Fruit fly (Drosophila melanogaster) whole organism, larva: ENCODE results near the gene CG12398.

Experiments used
- noc ChIP-seq: fragments of 200-800 bp; sonication (Bioruptor generic); optimal IDR thresholded peaks from 3 replicates; lab custom pipeline; 2019; ENCODE audit warnings: missing biosample characterization, mild to moderate bottlenecking, missing genetic modification characterization, moderate library complexity

The CG12398 gene

dm6 chrX:14913706-14914303, at the start of gene CG12398:
CG12398 (minus strand) TSS chrX:14913812.
- no peak for TF ChIP-seq noc (tag; lab: Kevin White, UChicago)

dm6 chrX:14960856-14961255, 47.2 kb upstream of the CG12398 start:
- no peak for TF ChIP-seq noc (tag; lab: Kevin White, UChicago)

DNA sequence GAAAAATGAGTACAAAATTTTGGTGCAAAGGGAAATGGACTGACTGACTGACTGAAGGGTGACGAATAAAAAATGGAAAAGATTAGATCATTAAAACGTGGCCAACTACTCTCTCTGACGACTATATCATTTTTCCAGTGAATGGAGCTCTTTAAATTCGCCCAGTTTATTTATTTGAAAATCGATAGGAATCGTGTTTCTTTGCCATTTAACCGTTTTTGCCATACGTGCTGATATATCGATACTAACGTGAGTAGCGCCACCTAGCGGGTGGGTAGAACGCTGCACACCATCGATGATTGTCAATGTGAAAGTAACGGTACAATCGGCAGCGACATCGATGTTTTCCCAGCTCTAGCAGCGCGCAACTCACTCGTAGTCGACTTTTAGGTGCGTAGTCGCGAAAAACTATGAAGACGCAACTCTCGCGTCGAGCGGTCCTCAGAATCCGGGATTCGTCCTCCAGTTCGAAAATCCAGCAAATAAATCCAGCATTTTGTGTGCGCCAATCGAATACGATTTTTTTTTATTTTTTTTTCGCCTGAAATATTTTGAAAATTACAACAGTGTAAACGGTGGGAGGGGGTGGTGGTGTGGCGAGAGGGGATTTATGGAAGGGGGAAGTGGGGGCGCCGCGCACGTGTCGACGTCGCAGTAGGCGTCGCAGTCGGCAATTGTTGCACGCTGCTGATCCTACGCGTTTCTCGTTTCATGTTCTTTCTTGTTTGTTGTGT, 41.6 kb upstream of the CG12398 start, which contains the start of the genes CG9030 and eag:
TSS of gene CG9030 (minus strand) at position 51 of the 734 bp plus-strand sequence.
TSS of gene eag (plus strand) at position 428 of the 734 bp plus-strand sequence.
- no peak for TF ChIP-seq noc (tag; lab: Kevin White, UChicago)

DNA sequence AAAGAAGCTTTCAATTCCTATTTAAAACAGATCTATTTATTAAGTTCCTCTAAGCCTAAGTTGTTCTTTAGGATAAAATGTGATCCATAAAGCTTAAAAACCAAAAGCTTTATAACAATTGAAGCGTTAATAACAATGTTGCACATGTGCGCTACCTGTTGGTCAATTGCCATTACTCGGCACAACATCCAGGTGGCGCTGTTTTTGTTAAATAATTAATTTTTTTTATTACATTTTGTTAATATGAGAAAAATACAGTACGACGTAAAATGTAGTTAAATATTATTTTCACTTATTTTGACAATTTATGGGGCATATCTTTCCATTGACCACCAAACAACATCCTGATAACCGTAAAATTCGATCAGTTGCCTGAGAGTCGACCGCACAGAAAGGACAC, 40.3 kb upstream of the CG12398 start:
- TF ChIP-seq noc (tag; lab: Kevin White, UChicago): no peak

dm6 chrX:14952845-14953720, 39.5 kb upstream of the CG12398 start, which contains the start of gene pdgy:
pdgy (minus strand) TSS chrX:14953532.
- no peak for TF ChIP-seq noc (tag; lab: Kevin White, UChicago)

DNA sequence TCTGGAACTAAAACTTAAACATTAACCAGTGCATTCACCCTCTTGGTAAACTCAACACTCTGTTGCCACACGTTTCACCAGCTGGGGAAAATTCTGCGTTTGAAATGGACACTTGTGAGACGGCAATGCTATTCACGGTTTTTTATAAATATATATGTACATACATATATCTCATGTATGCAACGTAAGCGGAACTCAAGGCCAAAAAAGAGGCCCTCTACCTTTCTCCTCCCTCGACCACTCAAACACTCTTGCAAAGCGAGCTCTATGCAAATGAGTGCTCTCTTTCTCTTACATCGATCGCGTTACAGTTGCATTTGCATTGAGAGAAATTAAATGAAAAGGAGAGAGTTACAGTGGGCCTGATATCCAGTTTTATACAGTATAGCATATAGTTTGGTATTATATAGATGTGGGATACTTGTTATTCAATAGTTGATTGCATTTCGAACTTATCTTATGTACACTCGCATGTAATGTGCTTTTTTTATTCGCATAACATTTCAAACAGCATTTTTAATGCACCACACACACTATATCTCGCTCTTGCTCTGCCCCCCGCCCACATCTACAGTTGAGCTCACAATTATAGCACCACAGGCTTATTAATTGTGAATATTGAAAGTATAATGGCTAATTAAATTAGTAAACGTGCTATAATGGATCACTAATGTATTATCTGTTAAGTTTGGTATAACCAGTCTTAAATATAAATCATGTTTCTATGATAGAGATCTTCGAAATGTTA, 38.7 kb upstream of the CG12398 start:
- TF ChIP-seq noc (tag; lab: Kevin White, UChicago): no peak

DNA sequence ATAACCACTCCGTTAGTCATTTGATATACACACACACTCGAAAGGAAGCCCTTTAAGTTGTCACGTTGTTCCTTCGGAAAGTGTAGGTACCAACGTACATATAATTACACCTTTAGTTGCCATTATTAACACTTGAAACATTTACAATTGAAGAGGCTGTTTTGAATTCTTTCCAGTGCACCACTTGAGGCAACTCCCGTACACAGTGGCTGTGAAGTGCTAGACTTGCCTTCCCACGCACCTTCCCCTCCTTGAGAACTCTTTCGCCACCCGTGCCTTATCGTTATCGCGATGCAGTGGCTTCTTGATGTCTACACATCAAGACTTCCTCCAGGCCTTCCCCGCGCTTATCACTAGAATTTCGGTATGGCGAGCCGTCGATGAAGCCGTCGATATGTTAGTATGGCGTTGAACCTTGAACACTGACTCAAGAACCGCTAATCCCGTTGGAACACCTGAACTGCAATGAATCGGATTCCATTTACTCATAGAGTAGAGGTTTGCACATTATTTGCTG, 37.8 kb upstream of the CG12398 start:
- no peak for TF ChIP-seq noc (tag; lab: Kevin White, UChicago)

- peak; percentile 74 for TF ChIP-seq noc (tag; lab: Kevin White, UChicago)
Measured at dm6 chrX:14950273-14951272, 37.0 kb upstream of the CG12398 start.

DNA sequence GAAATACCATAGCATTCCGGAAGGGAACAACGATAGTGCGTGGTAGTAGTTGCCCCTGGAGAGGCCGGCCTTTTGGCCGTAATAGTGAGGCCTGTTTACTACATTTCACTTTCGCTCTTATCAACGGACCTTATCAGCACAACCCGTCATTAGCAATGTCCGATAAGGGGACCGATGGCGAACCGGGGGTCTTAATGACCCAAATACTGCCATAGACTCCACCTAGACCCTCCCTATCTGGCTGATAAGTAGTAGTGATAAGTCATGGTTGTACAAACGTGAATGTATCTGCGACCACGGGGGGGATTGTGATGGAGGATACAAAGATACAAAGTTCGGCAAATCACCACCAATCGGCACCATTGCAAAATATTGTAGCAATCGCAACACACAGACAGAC, 35.6 kb upstream of the CG12398 start:
- TF ChIP-seq noc (tag; lab: Kevin White, UChicago): peak; percentile 38

DNA sequence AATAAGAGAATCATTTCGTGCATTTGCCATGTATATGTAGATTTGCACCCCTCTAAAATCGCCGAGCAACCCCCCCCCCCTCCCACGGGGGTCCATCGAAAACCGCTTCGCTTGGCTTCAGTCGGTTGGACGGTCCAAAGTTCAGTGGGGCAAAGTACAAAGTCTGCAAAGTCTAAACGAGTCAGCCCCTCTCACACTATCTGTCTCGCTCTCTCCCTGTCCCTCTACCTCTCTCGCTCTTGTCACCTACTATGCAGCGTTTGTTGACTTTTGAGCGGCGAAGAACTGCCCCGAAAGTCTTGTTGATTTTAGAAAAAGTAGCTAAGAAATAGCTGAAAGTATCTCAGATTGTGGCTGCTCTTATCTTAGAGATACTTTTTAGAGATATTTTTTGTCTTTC, 33.8 kb upstream of the CG12398 start:
- peak; percentile 40 for TF ChIP-seq noc (tag; lab: Kevin White, UChicago)

- TF ChIP-seq noc (tag; lab: Kevin White, UChicago): peak; percentile 59
Measured at dm6 chrX:14946522-14946921, 32.9 kb upstream of the CG12398 start.

dm6 chrX:14936250-14936649, 22.6 kb upstream of the CG12398 start:
- TF ChIP-seq noc (tag; lab: Kevin White, UChicago): peak; percentile 28

DNA sequence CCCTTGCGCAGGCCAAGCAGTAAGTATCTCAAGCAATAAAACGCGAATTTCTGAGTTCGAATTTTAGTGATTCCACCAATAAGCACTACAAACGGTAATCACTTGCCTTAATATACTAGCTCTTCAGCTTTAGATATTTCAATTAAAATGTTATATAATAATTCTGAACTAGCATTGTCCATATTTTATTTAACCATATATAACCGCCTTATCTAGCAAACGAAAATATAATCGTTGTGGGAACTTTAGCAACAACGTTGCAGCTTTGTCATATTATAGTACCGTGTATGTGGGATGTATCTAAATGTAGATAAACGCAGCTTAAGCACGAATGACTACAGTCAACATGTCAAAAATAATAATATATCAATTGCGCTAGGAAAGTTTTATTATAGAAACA, 17.7 kb upstream of the CG12398 start:
- TF ChIP-seq noc (tag; lab: Kevin White, UChicago): no peak

DNA sequence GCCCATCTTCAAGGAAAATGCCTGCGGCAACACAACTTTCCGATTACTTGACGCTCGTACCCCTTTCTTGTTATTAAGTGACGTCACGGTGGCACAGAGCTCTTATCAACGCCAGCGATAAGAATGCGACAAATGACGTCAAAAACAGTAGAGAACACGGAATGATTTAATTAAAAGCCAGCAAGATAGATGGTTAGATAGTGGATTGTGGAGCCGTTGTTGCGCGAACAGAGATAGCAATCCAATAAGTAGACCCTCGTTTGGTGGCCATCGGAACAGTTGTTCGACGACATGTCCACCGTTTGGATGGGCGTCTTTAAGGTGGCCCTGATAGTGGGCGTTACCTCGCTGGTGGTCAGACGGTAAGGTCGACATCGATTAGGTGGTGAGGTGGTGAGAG, 16.2 kb upstream of the CG12398 start:
- peak; percentile 9 for TF ChIP-seq noc (tag; lab: Kevin White, UChicago)
